Fruit fly (Drosophila melanogaster): ENCODE measurements around the gene SuUR.
A peak's percentile ranks its signal among the peaks of the same experiment; 100 is the strongest.

DNA sequence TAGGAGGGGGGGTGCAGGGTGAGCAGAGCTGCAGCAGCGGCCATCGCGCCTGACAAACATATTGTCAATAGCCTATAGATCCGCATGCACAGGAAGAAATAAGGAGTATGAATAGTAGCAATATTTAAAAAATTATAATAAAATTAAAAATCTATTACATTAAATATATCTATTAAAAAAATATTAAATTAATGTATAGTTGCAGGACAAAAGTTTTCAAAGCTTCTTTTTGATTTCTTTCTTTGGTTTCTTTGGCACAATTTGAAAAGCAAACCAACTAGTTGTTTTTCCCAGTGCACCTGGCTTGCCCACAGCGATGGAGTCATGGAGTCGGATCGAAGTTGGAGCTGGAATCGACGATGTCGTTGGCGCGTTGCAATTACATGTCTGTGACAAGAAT, 33.0 kb upstream of the SuUR start:
- peak; percentile 60 for TF ChIP-seq CG14655 (GFP tag; optimal IDR thresholded peaks at IDR 0.05)
- TF ChIP-seq CG4496 (GFP tag; IDR thresholded peaks at IDR 0.05) = 0 out of 3 replicates have a peak, but pooled peaks have one; percentile 38
- TF ChIP-seq CG15710 (tag; optimal IDR thresholded peaks at IDR 0.05) = peak; percentile 53
- TF ChIP-seq CG12605 (GFP tag; IDR thresholded peaks at IDR 0.05) = no peak; the same call in 1 of the 2 replicates
- no peak for TF ChIP-seq D1 (tag; optimal IDR thresholded peaks at IDR 0.05)
- peak; percentile 22 for TF ChIP-seq Pif1B (GFP tag; optimal IDR thresholded peaks at IDR 0.05)
- TF ChIP-seq CG9948 (tag; optimal IDR thresholded peaks at IDR 0.05) = peak; percentile 50
- no peak for TF ChIP-seq gl (tag; optimal IDR thresholded peaks at IDR 0.05)
- no peak for TF ChIP-seq EcR (GFP tag; optimal IDR thresholded peaks at IDR 0.05)
